Worm (Caenorhabditis elegans): ENCODE measurements around the gene stt-3.

The stt-3 gene

DNA sequence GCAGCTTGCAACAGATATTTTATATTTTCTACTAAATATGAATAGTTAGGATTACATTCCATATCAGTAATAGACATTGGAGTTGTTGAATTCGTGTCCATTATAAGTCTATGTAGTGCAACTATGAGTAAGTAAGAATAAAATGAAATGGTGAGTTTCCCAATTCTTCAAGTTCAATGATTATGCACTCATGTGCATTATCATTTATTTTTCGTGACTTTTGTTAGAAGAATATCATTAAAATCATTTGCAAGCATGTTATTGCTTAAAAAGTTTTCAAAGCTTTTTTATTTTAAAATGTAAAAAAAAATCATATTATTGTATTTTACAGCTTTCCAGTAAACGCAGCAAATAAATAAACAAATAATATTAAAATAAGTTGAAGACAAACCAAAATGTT, 8.2 kb downstream of the stt-3 start, which contains the start of gene srg-9:
Gene srg-9 (minus strand): TSS at position 101 of the 400 bp plus-strand sequence.
- no peak for TF ChIP-seq nhr-232 (tag; optimal IDR thresholded peaks at IDR 0.05)
- TF ChIP-seq rnt-1 (tag; optimal IDR thresholded peaks at IDR 0.05), result no peak
- no peak for TF ChIP-seq pag-3 (tag; optimal IDR thresholded peaks at IDR 0.05; ENCODE audit: borderline replicate concordance)
- no peak for TF ChIP-seq ceh-24 (tag; optimal IDR thresholded peaks at IDR 0.05)

- TF ChIP-seq pros-1 (tag; optimal IDR thresholded peaks at IDR 0.05), result no peak
- TF ChIP-seq ceh-24 (tag; optimal IDR thresholded peaks at IDR 0.05), result no peak
- no peak for TF ChIP-seq hlh-30 (tag; optimal IDR thresholded peaks at IDR 0.05; ENCODE audit: insufficient read depth)
- TF ChIP-seq pqm-1 (tag; optimal IDR thresholded peaks at IDR 0.05), result no peak
- no peak for TF ChIP-seq npax-4 (tag; optimal IDR thresholded peaks at IDR 0.05)
- no peak for TF ChIP-seq rnt-1 (tag; optimal IDR thresholded peaks at IDR 0.05)
- TF ChIP-seq nfya-1 (tag; optimal IDR thresholded peaks at IDR 0.05), result no peak
- TF ChIP-seq ceh-34 (tag; optimal IDR thresholded peaks at IDR 0.05), result no peak
- no peak for TF ChIP-seq F13H6.1 (tag; optimal IDR thresholded peaks at IDR 0.05)
- TF ChIP-seq Y22D7AL.16 (tag; optimal IDR thresholded peaks at IDR 0.05), result no peak
- TF ChIP-seq pha-2 (tag; optimal IDR thresholded peaks at IDR 0.05), result no peak
- no peak for TF ChIP-seq ets-4 (tag; optimal IDR thresholded peaks at IDR 0.05)
- TF ChIP-seq ama-1 (optimal IDR thresholded peaks at IDR 0.05), result no peak
- no peak for TF ChIP-seq fax-1 (tag; optimal IDR thresholded peaks at IDR 0.05)
- TF ChIP-seq ttx-3 (tag; optimal IDR thresholded peaks at IDR 0.05), result no peak
- no peak for TF ChIP-seq C38D4.7 (GFP tag; optimal IDR thresholded peaks at IDR 0.05)
Measured at ce11 chrIII:6258262-6258661, 9.8 kb downstream of the stt-3 start, which contains the start of gene srg-1. srg-1 (minus strand) TSS chrIII:6258362.

DNA sequence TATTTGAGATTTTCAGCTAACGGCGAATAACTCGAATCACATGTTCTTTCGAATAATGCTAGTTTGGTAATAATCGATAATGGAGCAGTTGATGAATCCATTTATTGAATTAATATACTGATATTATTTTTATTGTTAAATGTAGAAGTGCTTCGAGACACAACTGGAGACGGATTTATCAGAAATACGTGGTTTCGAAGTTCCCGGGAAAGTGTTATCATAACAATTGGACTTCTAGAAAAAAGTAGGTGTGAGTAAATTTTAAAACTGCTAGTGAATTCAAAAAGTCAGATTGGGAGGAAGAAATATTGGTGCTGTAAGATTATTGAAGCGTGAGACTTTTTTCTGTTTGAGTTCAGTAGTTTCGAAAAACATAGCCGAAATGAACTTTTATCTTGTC, 11.7 kb downstream of the stt-3 start, which contains the start of gene srg-2:
Gene srg-2 (minus strand): TSS at position 101 of the 400 bp plus-strand sequence.
- TF ChIP-seq lim-6 (tag; optimal IDR thresholded peaks at IDR 0.05) (no peak), ceh-6 (GFP tag; optimal IDR thresholded peaks at IDR 0.05) (no peak), ztf-16 (tag; optimal IDR thresholded peaks at IDR 0.05) (no peak), fax-1 (tag; optimal IDR thresholded peaks at IDR 0.05) (no peak), pax-1 (tag; optimal IDR thresholded peaks at IDR 0.05) (no peak), hlh-8 (tag; optimal IDR thresholded peaks at IDR 0.05) (no peak), ceh-18 (tag; optimal IDR thresholded peaks at IDR 0.05) (no peak), unc-3 (GFP tag; conservative IDR thresholded peaks at IDR 0.05) (no peak), unc-3 (tag; optimal IDR thresholded peaks at IDR 0.05) (no peak), sox-4 (tag; optimal IDR thresholded peaks at IDR 0.05) (no peak), ref-2 (tag; optimal IDR thresholded peaks at IDR 0.05) (no peak)

ce11 chrIII:6261985-6262384, 13.5 kb downstream of the stt-3 start, which contains the start of gene srg-4:
srg-4 (minus strand) TSS chrIII:6262085.
- no peak for TF ChIP-seq nhr-232 (tag; optimal IDR thresholded peaks at IDR 0.05)
- no peak for TF ChIP-seq pha-4 (tag; optimal IDR thresholded peaks at IDR 0.05)
- TF ChIP-seq Y22D7AL.16 (tag; optimal IDR thresholded peaks at IDR 0.05), result no peak
- no peak for TF ChIP-seq fkh-6 (tag; optimal IDR thresholded peaks at IDR 0.05)
- no peak for TF ChIP-seq dmd-4 (tag; optimal IDR thresholded peaks at IDR 0.05; ENCODE audit: borderline replicate concordance)

- no peak for TF ChIP-seq syd-9 (tag; optimal IDR thresholded peaks at IDR 0.05)
- no peak for TF ChIP-seq ttx-3 (tag; optimal IDR thresholded peaks at IDR 0.05)
- TF ChIP-seq elt-4 (tag; optimal IDR thresholded peaks at IDR 0.05), result no peak
- TF ChIP-seq ahr-1 (tag; optimal IDR thresholded peaks at IDR 0.05), result no peak
- TF ChIP-seq ama-1 (optimal IDR thresholded peaks at IDR 0.05), result no peak
- TF ChIP-seq lim-6 (tag; optimal IDR thresholded peaks at IDR 0.05), result no peak
- TF ChIP-seq hlh-15 (tag; optimal IDR thresholded peaks at IDR 0.05), result no peak
Measured at ce11 chrIII:6264447-6264846, 16.0 kb downstream of the stt-3 start, which contains the start of gene srg-5. srg-5 (minus strand) TSS chrIII:6264547.
